Worm (Caenorhabditis elegans): Measurements from ENCODE around the gene golg-2.

The golg-2 gene

ce11 chrII:5060719-5061118 lies 20.8 kb upstream of the golg-2 start, which contains the start of gene pho-12:
Gene pho-12 (minus strand): TSS chrII:5060819.
- TF ChIP-seq ceh-2 (tag; optimal IDR thresholded peaks at IDR 0.05) (no peak), rnt-1 (tag; optimal IDR thresholded peaks at IDR 0.05) (no peak), hlh-30 (tag; optimal IDR thresholded peaks at IDR 0.05; ENCODE audit: insufficient read depth) (no peak)

ce11 chrII:5058036-5058435 lies 18.1 kb upstream of the golg-2 start, which contains the start of gene C27A2.12:
Gene C27A2.12 (minus strand): TSS chrII:5058136.
- TF ChIP-seq T23F11.4 (GFP tag; optimal IDR thresholded peaks at IDR 0.05), result no peak
- no peak for TF ChIP-seq fkh-6 (tag; optimal IDR thresholded peaks at IDR 0.05)
- TF ChIP-seq dmd-4 (tag; optimal IDR thresholded peaks at IDR 0.05; ENCODE audit: borderline replicate concordance), result no peak
- no peak for TF ChIP-seq ets-4 (tag; optimal IDR thresholded peaks at IDR 0.05)
- TF ChIP-seq pros-1 (tag; optimal IDR thresholded peaks at IDR 0.05), result no peak
- no peak for TF ChIP-seq ceh-6 (GFP tag; optimal IDR thresholded peaks at IDR 0.05)
- no peak for TF ChIP-seq ref-2 (tag; optimal IDR thresholded peaks at IDR 0.05)
- TF ChIP-seq nfya-1 (tag; optimal IDR thresholded peaks at IDR 0.05), result no peak
- no peak for TF ChIP-seq ceh-22 (tag; optimal IDR thresholded peaks at IDR 0.05)
- no peak for TF ChIP-seq hlh-30 (tag; optimal IDR thresholded peaks at IDR 0.05; ENCODE audit: insufficient read depth)
- TF ChIP-seq F13H6.1 (tag; optimal IDR thresholded peaks at IDR 0.05), result no peak

ce11 chrII:5057315-5057714 lies 17.4 kb upstream of the golg-2 start:
- TF ChIP-seq syd-9 (tag; optimal IDR thresholded peaks at IDR 0.05) (no peak), pax-1 (tag; optimal IDR thresholded peaks at IDR 0.05) (no peak), tbx-2 (tag; optimal IDR thresholded peaks at IDR 0.05) (no peak), K02D7.2 (tag; optimal IDR thresholded peaks at IDR 0.05) (no peak), ceh-14 (tag; optimal IDR thresholded peaks at IDR 0.05) (no peak), zip-5 (tag; optimal IDR thresholded peaks at IDR 0.05) (no peak), F13H6.1 (tag; optimal IDR thresholded peaks at IDR 0.05) (no peak), mec-3 (tag; optimal IDR thresholded peaks at IDR 0.05; ENCODE audit: borderline replicate concordance) (no peak), pros-1 (tag; optimal IDR thresholded peaks at IDR 0.05) (no peak), lin-11 (tag; optimal IDR thresholded peaks at IDR 0.05) (no peak), ref-2 (tag; optimal IDR thresholded peaks at IDR 0.05) (no peak), ahr-1 (tag; optimal IDR thresholded peaks at IDR 0.05) (no peak), ceh-30 (tag; optimal IDR thresholded peaks at IDR 0.05) (no peak), tbx-7 (tag; optimal IDR thresholded peaks at IDR 0.05) (no peak), hlh-6 (tag; optimal IDR thresholded peaks at IDR 0.05) (peak; percentile 33), ceh-2 (tag; optimal IDR thresholded peaks at IDR 0.05) (no peak), pha-4 (tag; optimal IDR thresholded peaks at IDR 0.05) (no peak), ceh-48 (tag; optimal IDR thresholded peaks at IDR 0.05) (no peak), rnt-1 (tag; optimal IDR thresholded peaks at IDR 0.05) (no peak), unc-42 (tag; optimal IDR thresholded peaks at IDR 0.05) (no peak), fkh-10 (GFP tag; optimal IDR thresholded peaks at IDR 0.05) (no peak), eyg-1 (tag; optimal IDR thresholded peaks at IDR 0.05) (no peak), Y22D7AL.16 (tag; optimal IDR thresholded peaks at IDR 0.05) (no peak), dve-1 (tag; optimal IDR thresholded peaks at IDR 0.05) (no peak), ceh-9 (tag; optimal IDR thresholded peaks at IDR 0.05) (no peak), gmeb-2 (tag; optimal IDR thresholded peaks at IDR 0.05) (no peak), fax-1 (tag; optimal IDR thresholded peaks at IDR 0.05) (peak; percentile 3), lim-6 (tag; optimal IDR thresholded peaks at IDR 0.05) (no peak), che-1 (tag; optimal IDR thresholded peaks at IDR 0.05) (peak; percentile 46), unc-55 (GFP tag; optimal IDR thresholded peaks at IDR 0.05) (no peak), nhr-11 (tag; optimal IDR thresholded peaks at IDR 0.05) (no peak), ets-4 (tag; optimal IDR thresholded peaks at IDR 0.05) (no peak), hlh-8 (tag; optimal IDR thresholded peaks at IDR 0.05) (no peak), ceh-31 (tag; optimal IDR thresholded peaks at IDR 0.05) (no peak), unc-3 (GFP tag; conservative IDR thresholded peaks at IDR 0.05) (no peak), unc-3 (tag; optimal IDR thresholded peaks at IDR 0.05) (no peak), nfya-1 (tag; optimal IDR thresholded peaks at IDR 0.05) (no peak), ttx-3 (tag; optimal IDR thresholded peaks at IDR 0.05) (peak; percentile 12), C38D4.7 (GFP tag; optimal IDR thresholded peaks at IDR 0.05) (no peak), ztf-16 (tag; optimal IDR thresholded peaks at IDR 0.05) (peak; percentile 44), ceh-24 (tag; optimal IDR thresholded peaks at IDR 0.05) (no peak), T23F11.4 (GFP tag; optimal IDR thresholded peaks at IDR 0.05) (no peak), K09A11.1 (tag; optimal IDR thresholded peaks at IDR 0.05; ENCODE audit: insufficient read depth) (no peak), nhr-232 (tag; optimal IDR thresholded peaks at IDR 0.05) (peak; percentile 35)
